Fruit fly (Drosophila melanogaster): ENCODE results near the gene CG33189.

The CG33189 gene

dm6 chr3R:8801126-8801762, 20.7 kb upstream of the CG33189 start, which contains the start of the genes Pif1A, Pif1B and CCT7 (continued):
- no peak for TF ChIP-seq CG5245 (GFP tag; optimal IDR thresholded peaks at IDR 0.05)
- no peak for TF ChIP-seq Gug (GFP tag; IDR thresholded peaks at IDR 0.05)
- TF ChIP-seq Sox102F (GFP tag; optimal IDR thresholded peaks at IDR 0.05): no peak
- TF ChIP-seq Jarid2 (GFP tag; optimal IDR thresholded peaks at IDR 0.05): no peak
- TF ChIP-seq pho (GFP tag; optimal IDR thresholded peaks at IDR 0.05): peak; percentile 4
- no peak for TF ChIP-seq CG14050 (GFP tag; IDR thresholded peaks at IDR 0.05)
- TF ChIP-seq Rfx (GFP tag; IDR thresholded peaks at IDR 0.05): no peak
- TF ChIP-seq CG8290 (GFP tag; optimal IDR thresholded peaks at IDR 0.05): no peak
- TF ChIP-seq CG8290 (tag; optimal IDR thresholded peaks at IDR 0.05): no peak
- TF ChIP-seq gt (GFP tag; IDR thresholded peaks at IDR 0.05): no peak
- no peak for TF ChIP-seq CG12769 (tag; optimal IDR thresholded peaks at IDR 0.05)
- no peak for TF ChIP-seq jing (GFP tag; optimal IDR thresholded peaks at IDR 0.05)
- TF ChIP-seq CG4820 (GFP tag; optimal IDR thresholded peaks at IDR 0.05): no peak
- no peak for TF ChIP-seq CG11247 (GFP tag; IDR thresholded peaks at IDR 0.05)
- TF ChIP-seq CoRest (tag; optimal IDR thresholded peaks at IDR 0.05): peak; percentile 45
- no peak for TF ChIP-seq Mad (GFP tag; optimal IDR thresholded peaks at IDR 0.05)
- no peak for TF ChIP-seq Abd-B (GFP tag; optimal IDR thresholded peaks at IDR 0.05)
- peak; percentile 52 for TF ChIP-seq CG13624 (GFP tag; optimal IDR thresholded peaks at IDR 0.05)
- TF ChIP-seq dysf (GFP tag; IDR thresholded peaks at IDR 0.05): no peak
- TF ChIP-seq luna (GFP tag; optimal IDR thresholded peaks at IDR 0.05): no peak
- peak; percentile 83 for TF ChIP-seq Opbp (GFP tag; IDR thresholded peaks at IDR 0.05; ENCODE audit: partially characterized antibody)
- TF ChIP-seq CG1233 (GFP tag; optimal IDR thresholded peaks at IDR 0.05): no peak
- TF ChIP-seq gem (tag; optimal IDR thresholded peaks at IDR 0.05): peak; percentile 32
- TF ChIP-seq YL-1 (GFP tag; optimal IDR thresholded peaks at IDR 0.05): peak; percentile 86
- no peak for TF ChIP-seq zf30C (GFP tag; optimal IDR thresholded peaks at IDR 0.05)
- no peak for TF ChIP-seq al (GFP tag; IDR thresholded peaks at IDR 0.05)
- TF ChIP-seq CG30403 (GFP tag; optimal IDR thresholded peaks at IDR 0.05): peak; percentile 28
- peak; percentile 94 for TF ChIP-seq BEAF-32 (GFP tag; optimal IDR thresholded peaks at IDR 0.05)
- TF ChIP-seq CG2875 (GFP tag; optimal IDR thresholded peaks at IDR 0.05): no peak
- peak; percentile 25 for TF ChIP-seq HmgZ (tag; optimal IDR thresholded peaks at IDR 0.05)
- no peak for TF ChIP-seq mirr (GFP tag; optimal IDR thresholded peaks at IDR 0.05)
- no peak for TF ChIP-seq Hr78 (GFP tag; optimal IDR thresholded peaks at IDR 0.05)
- TF ChIP-seq Bgb (GFP tag; IDR thresholded peaks at IDR 0.05; ENCODE audit: partially characterized antibody): peak; percentile 92
- TF ChIP-seq fd96Cb (tag; optimal IDR thresholded peaks at IDR 0.05): no peak
- TF ChIP-seq CG2678 (tag; optimal IDR thresholded peaks at IDR 0.05): no peak
- no peak for TF ChIP-seq CG8944 (GFP tag; optimal IDR thresholded peaks at IDR 0.05)
- TF ChIP-seq nerfin-1 (tag; optimal IDR thresholded peaks at IDR 0.05): peak; percentile 10
- no peak for TF ChIP-seq CG18011 (GFP tag; optimal IDR thresholded peaks at IDR 0.05)
- TF ChIP-seq CG9932 (GFP tag; IDR thresholded peaks at IDR 0.05): no peak
- TF ChIP-seq H2.0 (GFP tag; IDR thresholded peaks at IDR 0.05): no peak
- TF ChIP-seq Hmr (GFP tag; optimal IDR thresholded peaks at IDR 0.05): no peak
- TF ChIP-seq E2f2 (GFP tag; IDR thresholded peaks at IDR 0.05): peak; percentile 85
- TF ChIP-seq Camta (GFP tag; optimal IDR thresholded peaks at IDR 0.05): no peak
- no peak for TF ChIP-seq HLH3B (GFP tag; IDR thresholded peaks at IDR 0.05)
- no peak for TF ChIP-seq her (GFP tag; optimal IDR thresholded peaks at IDR 0.05)
- TF ChIP-seq Six4 (GFP tag; optimal IDR thresholded peaks at IDR 0.05): no peak
- TF ChIP-seq CG11093 (GFP tag; IDR thresholded peaks at IDR 0.05): no peak
- no peak for TF ChIP-seq Side (GFP tag; optimal IDR thresholded peaks at IDR 0.05)
- TF ChIP-seq salm (tag; optimal IDR thresholded peaks at IDR 0.05): no peak
- TF ChIP-seq usp (GFP tag; optimal IDR thresholded peaks at IDR 0.05): no peak
- peak; percentile 86 for TF ChIP-seq hb (GFP tag; IDR thresholded peaks at IDR 0.05; ENCODE audit: partially characterized antibody)

Data from whole organism, embryonic.